Worm (Caenorhabditis elegans) whole organism, young adult: Measurements from ENCODE around the gene gtf-2F2.

Source experiments
- B0336.3 ChIP-seq: fragments of 200-800 bp; sonication (Bioruptor generic); IDR thresholded peaks from 2 replicates; pipeline ENCODE4 v1.3.6; 2022; ENCODE audit warnings: missing genetic modification characterization, missing compliant biosample characterization
- F23B12.7 ChIP-seq: sonication (generic microtip); optimal IDR thresholded peaks from 2 replicates; lab custom pipeline; 2017; ENCODE audit warnings: missing genetic modification characterization, mild to moderate bottlenecking, missing compliant biosample characterization, antibody characterized with exemption, moderate library complexity; ENCODE audit not compliant: insufficient read depth
- F49E8.2 ChIP-seq: sonication (generic microtip); optimal IDR thresholded peaks from 3 replicates; lab custom pipeline; 2017; ENCODE audit warnings: missing genetic modification characterization, mild to moderate bottlenecking, missing compliant biosample characterization, antibody characterized with exemption, moderate library complexity; ENCODE audit not compliant: insufficient read depth
- F57A8.1 ChIP-seq: fragments of 200-800 bp; sonication (Bioruptor generic); optimal IDR thresholded peaks from 2 replicates; lab custom pipeline; 2018; ENCODE audit warnings: mild to moderate bottlenecking, missing genetic modification characterization, moderate library complexity, missing compliant biosample characterization
- T07F8.4 ChIP-seq: sonication (generic microtip); optimal IDR thresholded peaks from 2 replicates; lab custom pipeline; 2016; ENCODE audit warnings: mild to moderate bottlenecking, missing genetic modification characterization, moderate library complexity, missing compliant biosample characterization
- Y53G8AR.9 ChIP-seq: fragments of 200-800 bp; sonication (Bioruptor generic); conservative IDR thresholded peaks from 2 replicates; pipeline ENCODE4 v1.3.6; 2022; ENCODE audit warnings: missing genetic modification reagents, missing genetic modification characterization, missing compliant biosample characterization
- Y67H2A.10 ChIP-seq: fragments of 200-800 bp; sonication (Bioruptor generic); conservative IDR thresholded peaks from 2 replicates; pipeline ENCODE4 v1.3.6; 2022; ENCODE audit warnings: missing genetic modification reagents, missing genetic modification characterization, missing compliant biosample characterization
- ZK185.1 ChIP-seq: sonication (generic microtip); optimal IDR thresholded peaks from 2 replicates; lab custom pipeline; 2016; ENCODE audit warnings: mild to moderate bottlenecking, missing genetic modification characterization, missing compliant biosample characterization; ENCODE audit not compliant: poor library complexity, severe bottlenecking
- aptf-2 ChIP-seq: fragments of 200-800 bp; sonication (Bioruptor generic); conservative IDR thresholded peaks from 2 replicates; pipeline ENCODE4 v1.3.6; 2022; ENCODE audit warnings: missing genetic modification reagents, missing genetic modification characterization, missing compliant biosample characterization
- aptf-3 ChIP-seq: fragments of 200-800 bp; sonication (Bioruptor generic); IDR thresholded peaks from 2 replicates; pipeline ENCODE4 v1.3.6; 2022; ENCODE audit warnings: missing genetic modification characterization, missing compliant biosample characterization
- atf-7 ChIP-seq: sonication (generic microtip); optimal IDR thresholded peaks from 2 replicates; lab custom pipeline; 2017; ENCODE audit warnings: mild to moderate bottlenecking, missing genetic modification characterization, missing compliant biosample characterization
- athp-1 ChIP-seq: sonication (generic microtip); optimal IDR thresholded peaks from 2 replicates; lab custom pipeline; 2017; ENCODE audit warnings: mild to moderate bottlenecking, missing genetic modification characterization, missing compliant biosample characterization
- ceh-27 ChIP-seq: fragments of 200-800 bp; sonication (Bioruptor generic); optimal IDR thresholded peaks from 2 replicates; lab custom pipeline; 2018; ENCODE audit warnings: mild to moderate bottlenecking, missing genetic modification characterization, moderate library complexity, missing compliant biosample characterization
- ceh-40 ChIP-seq: fragments of 200-800 bp; sonication (Bioruptor generic); IDR thresholded peaks from 2 replicates; pipeline ENCODE4 v1.3.6; 2022; ENCODE audit warnings: missing genetic modification characterization, missing compliant biosample characterization
- die-1 ChIP-seq: sonication (generic microtip); optimal IDR thresholded peaks from 2 replicates; lab custom pipeline; 2016; ENCODE audit warnings: missing genotype, mild to moderate bottlenecking, missing genetic modification characterization, missing compliant biosample characterization
- dpl-1 ChIP-seq: fragments of 150-350 bp; optimal IDR thresholded peaks from 2 replicates; lab custom pipeline; 2014; ENCODE audit warnings: missing biosample characterization, missing genetic modification reagents, missing genetic modification characterization
- efl-1 ChIP-seq: fragments of 150-350 bp; optimal IDR thresholded peaks from 2 replicates; lab custom pipeline; 2014; ENCODE audit warnings: missing biosample characterization, missing genetic modification reagents, missing genetic modification characterization
- egrh-3 ChIP-seq: fragments of 200-800 bp; sonication (Bioruptor generic); IDR thresholded peaks from 2 replicates; pipeline ENCODE4 v1.3.6; 2022; ENCODE audit warnings: missing genetic modification reagents, missing genetic modification characterization, missing compliant biosample characterization
- him-1 ChIP-seq: sonication (generic microtip); optimal IDR thresholded peaks from 2 replicates; lab custom pipeline; 2016; ENCODE audit warnings: missing genotype, missing genetic modification reagents, missing genetic modification characterization, missing compliant biosample characterization
- hlh-12 ChIP-seq: sonication (generic microtip); optimal IDR thresholded peaks from 2 replicates; lab custom pipeline; 2016; ENCODE audit warnings: missing genetic modification characterization, missing compliant biosample characterization
- madf-10 ChIP-seq: sonication (generic microtip); optimal IDR thresholded peaks from 2 replicates; lab custom pipeline; 2016; ENCODE audit warnings: mild to moderate bottlenecking, missing genetic modification characterization, missing compliant biosample characterization
- madf-6 ChIP-seq: fragments of 200-800 bp; sonication (Bioruptor generic); IDR thresholded peaks from 2 replicates; pipeline ENCODE4 v1.3.6; 2022; ENCODE audit warnings: missing genetic modification reagents, missing genetic modification characterization, missing compliant biosample characterization
- madf-8 ChIP-seq: fragments of 200-800 bp; sonication (Bioruptor generic); conservative IDR thresholded peaks from 2 replicates; pipeline ENCODE4 v1.3.6; 2022; ENCODE audit warnings: missing genetic modification reagents, missing genetic modification characterization, missing compliant biosample characterization
- mcd-1 ChIP-seq: fragments of 200-800 bp; sonication (Bioruptor generic); IDR thresholded peaks from 2 replicates; pipeline ENCODE4 v1.3.6; 2022; ENCODE audit warnings: missing genetic modification reagents, missing genetic modification characterization, missing compliant biosample characterization
- nhr-179 ChIP-seq: sonication (generic microtip); optimal IDR thresholded peaks from 2 replicates; lab custom pipeline; 2016; ENCODE audit warnings: mild to moderate bottlenecking, missing genetic modification characterization, missing compliant biosample characterization
- nhr-27 ChIP-seq: fragments of 200-800 bp; sonication (Bioruptor generic); optimal IDR thresholded peaks from 2 replicates; lab custom pipeline; 2018; ENCODE audit warnings: mild to moderate bottlenecking, missing genetic modification characterization, moderate library complexity, missing compliant biosample characterization
- nhr-80 ChIP-seq: sonication (generic microtip); optimal IDR thresholded peaks from 2 replicates; lab custom pipeline; 2016; ENCODE audit warnings: missing genetic modification characterization, missing compliant biosample characterization
- nhr-90 ChIP-seq: sonication (generic microtip); optimal IDR thresholded peaks from 2 replicates; lab custom pipeline; 2016; ENCODE audit warnings: missing genotype, mild to moderate bottlenecking, missing genetic modification characterization, missing compliant biosample characterization
- rcor-1 ChIP-seq: fragments of 200-800 bp; sonication (Bioruptor generic); IDR thresholded peaks from 2 replicates; pipeline ENCODE4 v1.3.6; 2022; ENCODE audit warnings: missing genetic modification reagents, missing genetic modification characterization, missing compliant biosample characterization
- repo-1 ChIP-seq: sonication (generic microtip); optimal IDR thresholded peaks from 2 replicates; lab custom pipeline; 2017; ENCODE audit warnings: mild to moderate bottlenecking, missing genetic modification characterization, missing compliant biosample characterization
- snpc-1.1 ChIP-seq: sonication (generic microtip); optimal IDR thresholded peaks from 2 replicates; lab custom pipeline; 2017; ENCODE audit warnings: missing genetic modification characterization, mild to moderate bottlenecking, missing compliant biosample characterization, antibody characterized with exemption, moderate library complexity, missing genotype, missing genetic modification reagents; ENCODE audit not compliant: insufficient read depth
- snpc-4 ChIP-seq, 5 experiments: fragments of 150-350 bp in 1 of 5; sonication (generic microtip) in 4 of 5; optimal IDR thresholded peaks; 2 replicates each; lab custom pipeline; 2014 to 2018; ENCODE audit warnings: missing genetic modification characterization in 5 of 5, missing biosample characterization in 3 of 5, antibody characterized with exemption in 2 of 5, mild to moderate bottlenecking in 2 of 5, missing compliant biosample characterization in 2 of 5, missing genotype in 2 of 5, moderate library complexity in 2 of 5, missing genetic modification reagents in 1 of 5
- somi-1 ChIP-seq: fragments of 200-800 bp; sonication (Bioruptor generic); optimal IDR thresholded peaks from 2 replicates; lab custom pipeline; 2018; ENCODE audit warnings: mild to moderate bottlenecking, missing genetic modification characterization, missing compliant biosample characterization
- unc-130 ChIP-seq: sonication (generic microtip); optimal IDR thresholded peaks from 2 replicates; lab custom pipeline; 2016; ENCODE audit warnings: missing genetic modification reagents, missing genetic modification characterization, missing compliant biosample characterization
- unc-62 ChIP-seq: fragments of 150-350 bp; optimal IDR thresholded peaks from 2 replicates; lab custom pipeline; 2014; ENCODE audit warnings: missing biosample characterization, missing genetic modification reagents, missing genetic modification characterization
- xnd-1 ChIP-seq: sonication (generic microtip); optimal IDR thresholded peaks from 2 replicates; lab custom pipeline; 2016; ENCODE audit warnings: missing genotype, missing genetic modification reagents, missing genetic modification characterization, missing compliant biosample characterization
- zfh-2 ChIP-seq: fragments of 200-800 bp; sonication (Bioruptor generic); conservative IDR thresholded peaks from 2 replicates; pipeline ENCODE4 v1.3.6; 2022; ENCODE audit warnings: missing genetic modification reagents, missing genetic modification characterization, missing compliant biosample characterization
- zim-3 ChIP-seq: sonication (generic microtip); optimal IDR thresholded peaks from 2 replicates; lab custom pipeline; 2017; ENCODE audit warnings: mild to moderate bottlenecking, missing genetic modification characterization, moderate library complexity, missing compliant biosample characterization
- ztf-6 ChIP-seq: fragments of 200-800 bp; sonication (Bioruptor generic); IDR thresholded peaks from 2 replicates; pipeline ENCODE4 v1.3.6; 2022; ENCODE audit warnings: missing genetic modification reagents, missing genetic modification characterization, missing compliant biosample characterization

The gtf-2F2 gene

DNA sequence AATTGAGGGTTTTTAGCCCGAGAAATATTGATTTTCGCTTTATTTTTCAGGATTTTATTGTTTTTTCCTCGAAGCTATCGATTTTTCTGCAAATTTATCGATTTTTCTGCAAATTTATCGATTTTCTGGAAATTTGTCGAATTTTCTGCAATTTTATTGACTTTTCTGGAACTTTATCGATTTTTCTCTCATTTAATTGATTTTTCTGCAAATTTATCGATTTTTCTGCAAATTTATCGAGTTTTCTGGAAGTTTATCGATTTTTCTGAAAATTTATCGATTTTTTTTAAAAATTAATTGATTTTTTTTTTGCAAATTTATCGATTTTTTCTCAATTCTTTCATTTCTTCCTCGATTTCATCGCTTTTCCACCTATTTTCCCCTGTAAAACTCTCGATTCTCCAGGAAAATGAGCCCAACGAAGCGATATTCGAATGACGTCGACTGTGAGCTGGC, at the start of gene gtf-2F2:
Gene gtf-2F2, plus strand, starts transcription at position 406 of the 456 bp plus-strand sequence.
- TF ChIP-seq Y53G8AR.9 (GFP tag; lab: Robert Waterston, UW), result no peak

DNA sequence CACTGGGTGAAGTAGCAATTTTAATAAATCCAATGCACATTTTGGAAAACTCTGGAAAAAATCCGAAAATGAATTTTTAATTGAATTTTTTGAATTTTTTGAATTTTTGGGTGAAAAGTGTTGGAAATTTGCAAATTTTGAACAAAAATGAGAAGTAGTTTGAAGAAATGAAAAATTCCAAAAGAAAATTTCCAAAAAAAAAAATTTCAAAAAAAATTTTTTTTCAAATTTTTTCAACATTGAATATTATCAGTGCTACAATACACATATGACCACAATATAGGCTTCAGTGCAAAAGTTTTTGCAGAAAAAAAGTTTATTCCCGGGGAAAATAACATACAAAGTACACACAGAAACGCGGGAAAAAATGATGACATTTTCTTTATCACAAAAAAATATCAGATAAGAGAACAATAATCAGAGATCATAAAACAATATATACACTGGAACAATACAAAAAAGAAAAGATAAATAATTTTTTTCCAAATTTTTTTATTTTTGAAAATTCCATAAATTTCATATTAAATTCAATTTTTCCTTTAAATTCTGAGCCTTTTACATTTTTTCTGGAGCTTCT, 36.4 kb upstream of the gtf-2F2 start, which contains the start of gene hrg-10:
Gene hrg-10, minus strand, starts transcription at position 51 of the 577 bp plus-strand sequence.
- TF ChIP-seq ZK185.1 (tag; lab: Kevin White, UChicago), result no peak
- TF ChIP-seq madf-10 (tag; lab: Kevin White, UChicago), result no peak
- TF ChIP-seq zfh-2, result no peak
- peak; percentile 39 for TF ChIP-seq nhr-80 (tag; lab: Kevin White, UChicago)
- TF ChIP-seq aptf-3 (GFP tag; lab: Robert Waterston, UW), result no peak
- TF ChIP-seq mcd-1 (GFP tag; lab: Robert Waterston, UW), result no peak
- no peak for TF ChIP-seq somi-1 (GFP tag; lab: Kevin White, UChicago)

DNA sequence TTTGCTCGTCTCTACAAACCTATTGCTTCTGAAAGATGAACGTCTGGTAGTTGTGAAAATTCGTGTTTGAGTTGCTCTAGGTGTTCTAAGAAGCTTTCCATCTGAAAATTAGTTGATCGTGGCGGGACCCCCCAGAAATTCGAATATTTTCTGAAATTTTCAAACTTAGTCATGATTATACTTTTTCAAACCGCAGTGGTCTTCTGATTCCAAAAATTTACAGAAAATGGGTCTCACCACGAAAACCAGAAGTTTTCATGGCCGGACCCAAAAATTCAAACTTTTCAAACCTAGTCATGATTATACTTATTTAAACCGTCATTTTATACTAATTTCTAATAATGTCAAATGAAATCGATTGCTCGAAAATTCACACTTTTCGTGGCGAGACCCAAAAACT, 33.7 kb upstream of the gtf-2F2 start, which contains the start of gene ztf-20:
Gene ztf-20, minus strand, starts transcription at position 101 of the 400 bp plus-strand sequence.
- TF ChIP-seq ceh-27 (GFP tag; lab: Kevin White, UChicago) (no peak), madf-10 (tag; lab: Kevin White, UChicago) (no peak)
- TF ChIP-seq, all 124 proteins: peak for 0

ce11 chrV:18967479-18968056, 26.2 kb upstream of the gtf-2F2 start, which contains the start of gene Y39B6A.43:
Gene Y39B6A.43 (minus strand): TSS chrV:18967829.
- TF ChIP-seq F49E8.2 (tag; lab: Kevin White, UChicago) (peak; percentile 97), somi-1 (GFP tag; lab: Kevin White, UChicago) (peak; percentile 87), rcor-1 (GFP tag; lab: Robert Waterston, UW) (peak; percentile 98), egrh-3 (peak; percentile 63), zfh-2 (peak; percentile 88), nhr-90 (tag; lab: Kevin White, UChicago) (peak; percentile 59), die-1 (tag; lab: Kevin White, UChicago) (no peak), xnd-1 (tag; lab: Kevin White, UChicago) (peak; percentile 79), aptf-2 (GFP tag; lab: Robert Waterston, UW) (peak; percentile 58; the same call in 1 of the 2 replicates), athp-1 (tag; lab: Kevin White, UChicago) (peak; percentile 99), F23B12.7 (tag; lab: Kevin White, UChicago) (peak; percentile 91), repo-1 (tag; lab: Kevin White, UChicago) (peak; percentile 94), atf-7 (peak; percentile 95), unc-130 (GFP tag; lab: Kevin White, UChicago) (peak; percentile 83), efl-1 (GFP tag; lab: Kevin White, UChicago) (peak; percentile 94), dpl-1 (GFP tag; lab: Kevin White, UChicago) (peak; percentile 97), Y67H2A.10 (peak; percentile 88), madf-8 (GFP tag; lab: Robert Waterston, UW) (peak; percentile 88), hlh-12 (tag; lab: Kevin White, UChicago) (no peak), madf-6 (GFP tag; lab: Robert Waterston, UW) (peak; percentile 94), ceh-40 (GFP tag; lab: Robert Waterston, UW) (peak; percentile 58; the same call in 1 of the 2 replicates), B0336.3 (GFP tag; lab: Robert Waterston, UW) (peak; percentile 97), nhr-27 (tag; lab: Kevin White, UChicago) (no peak), ztf-6 (GFP tag; lab: Robert Waterston, UW) (peak; percentile 80; the same call in 1 of the 2 replicates), snpc-4 (GFP tag; optimal IDR thresholded peaks at IDR 0.05; lab: Kevin White, UChicago) (peak; percentile 80), snpc-4 (tag; optimal IDR thresholded peaks at IDR 0.05; lab: Kevin White, UChicago) (peak; percentile 63 to 88 (median 84)), snpc-1.1 (peak; percentile 64), T07F8.4 (tag; lab: Kevin White, UChicago) (no peak), mcd-1 (GFP tag; lab: Robert Waterston, UW) (peak; percentile 100), F57A8.1 (GFP tag; lab: Kevin White, UChicago) (peak; percentile 42), unc-62 (GFP tag; lab: Kevin White, UChicago) (peak; percentile 62), zim-3 (tag; lab: Kevin White, UChicago) (peak; percentile 94), nhr-179 (tag; lab: Kevin White, UChicago) (no peak), him-1 (tag; lab: Kevin White, UChicago) (peak; percentile 71)
